Worm (Caenorhabditis elegans) whole organism, L3 larva: ENCODE results near the gene gpa-2.

ENCODE experiments used
- daf-12 ChIP-seq: fragments of 150-350 bp; optimal IDR thresholded peaks from 2 replicates; lab custom pipeline; 2014; ENCODE audit warnings: missing biosample characterization, missing genetic modification reagents, missing genetic modification characterization
- egl-27 ChIP-seq: sonication (generic microtip); optimal IDR thresholded peaks from 4 replicates; lab custom pipeline; 2017; ENCODE audit warnings: missing biosample characterization, missing genetic modification reagents, missing genetic modification characterization
- fkh-10 ChIP-seq: sonication (generic microtip); optimal IDR thresholded peaks from 2 replicates; lab custom pipeline; 2017; ENCODE audit warnings: missing biosample characterization, missing genetic modification reagents, missing genetic modification characterization
- nhr-11 ChIP-seq: fragments of 150-350 bp; optimal IDR thresholded peaks from 2 replicates; lab custom pipeline; 2014; ENCODE audit warnings: missing biosample characterization, missing genetic modification characterization
- nhr-12 ChIP-seq: fragments of 150-350 bp; optimal IDR thresholded peaks from 2 replicates; lab custom pipeline; 2014; ENCODE audit warnings: missing biosample characterization, missing genetic modification characterization
- nhr-43 ChIP-seq: sonication (generic microtip); optimal IDR thresholded peaks from 2 replicates; lab custom pipeline; 2016; ENCODE audit warnings: mild to moderate bottlenecking, missing genetic modification characterization, missing compliant biosample characterization; ENCODE audit not compliant: poor library complexity, severe bottlenecking
- nhr-77 ChIP-seq: fragments of 150-350 bp; optimal IDR thresholded peaks from 2 replicates; lab custom pipeline; 2014; ENCODE audit warnings: missing biosample characterization, missing genetic modification characterization
- pqm-1 ChIP-seq: fragments of 150-350 bp; optimal IDR thresholded peaks from 2 replicates; lab custom pipeline; 2017; ENCODE audit warnings: missing biosample characterization, missing genetic modification characterization, inconsistent platforms
- snpc-4 ChIP-seq: fragments of 150-350 bp; optimal IDR thresholded peaks from 2 replicates; lab custom pipeline; 2014; ENCODE audit warnings: missing biosample characterization, missing genetic modification characterization
- zag-1 ChIP-seq: fragments of 150-350 bp; optimal IDR thresholded peaks from 2 replicates; lab custom pipeline; 2014; ENCODE audit warnings: missing biosample characterization, missing genetic modification characterization

DNA sequence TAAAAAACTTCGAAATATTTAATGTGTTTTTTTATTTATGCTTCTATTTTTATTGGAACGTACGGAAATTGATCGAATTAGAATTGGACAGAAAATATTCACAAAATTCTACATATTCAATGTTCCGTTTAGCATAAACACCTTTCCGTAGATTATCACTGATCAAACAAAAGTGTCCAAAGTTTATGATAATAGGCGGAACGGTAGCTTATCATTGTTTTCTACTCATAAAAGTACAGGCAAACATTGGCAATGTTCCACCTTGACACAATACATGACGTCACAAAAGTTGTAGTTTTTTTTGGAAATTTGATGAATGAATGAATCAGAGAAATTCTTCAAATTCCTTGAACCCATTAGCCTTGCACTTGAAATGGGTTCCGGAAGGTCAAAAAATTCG, 33.1 kb downstream of the gpa-2 start:
- TF ChIP-seq fkh-10 (GFP tag; lab: Kevin White, UChicago) (no peak), pqm-1 (tag; lab: Kevin White, UChicago) (peak; percentile 40), daf-12 (tag; lab: Kevin White, UChicago) (no peak), zag-1 (tag; lab: Kevin White, UChicago) (no peak), nhr-77 (no peak), nhr-12 (tag; lab: Kevin White, UChicago) (no peak), nhr-11 (tag; lab: Kevin White, UChicago) (no peak), snpc-4 (tag; lab: Kevin White, UChicago) (no peak), egl-27 (no peak), nhr-43 (no peak)
